Fruit fly (Drosophila melanogaster) whole organism, wandering third instar larva: Measurements from ENCODE around the gene CG42780.

Experiments used
- CrebA ChIP-seq: fragments of 200-800 bp; sonication (Bioruptor generic); optimal IDR thresholded peaks from 2 replicates; lab custom pipeline; 2016; ENCODE audit warnings: missing biosample characterization, mild to moderate bottlenecking, missing genetic modification characterization, borderline replicate concordance
- Dfd ChIP-seq: fragments of >200 bp; optimal IDR thresholded peaks from 2 replicates; lab custom pipeline; 2017; ENCODE audit warnings: missing biosample characterization, missing genetic modification characterization
- Jra ChIP-seq: sonication (Bioruptor generic); optimal IDR thresholded peaks from 2 replicates; lab custom pipeline; 2016; ENCODE audit warnings: missing biosample characterization, missing genetic modification characterization
- N ChIP-seq: fragments of >200 bp; optimal IDR thresholded peaks from 2 replicates; lab custom pipeline; 2018; ENCODE audit warnings: missing biosample characterization, missing external identifiers, missing genetic modification characterization
- OdsH ChIP-seq: fragments of 200-800 bp; sonication (Bioruptor generic); optimal IDR thresholded peaks from 2 replicates; lab custom pipeline; 2016; ENCODE audit warnings: missing biosample characterization, mild to moderate bottlenecking, missing genetic modification characterization
- ey ChIP-seq: fragments of 200-800 bp; sonication (Bioruptor generic); optimal IDR thresholded peaks from 2 replicates; lab custom pipeline; 2016; ENCODE audit warnings: missing biosample characterization, missing genetic modification characterization
- pan ChIP-seq: fragments of >200 bp; optimal IDR thresholded peaks from 2 replicates; lab custom pipeline; 2017
- psq ChIP-seq: fragments of 200-800 bp; sonication (Bioruptor generic); optimal IDR thresholded peaks from 3 replicates; lab custom pipeline; 2017; ENCODE audit warnings: missing biosample characterization, mild to moderate bottlenecking, missing genetic modification characterization, moderate library complexity

dm6 chrX:7321829-7322228, 10.2 kb downstream of the CG42780 start:
- TF ChIP-seq Jra (GFP tag; lab: Kevin White, UChicago) (no peak), psq (GFP tag; lab: Kevin White, UChicago) (no peak), Dfd (no peak), pan (no peak), ey (no peak), OdsH (no peak), N (no peak), CrebA (GFP tag; lab: Kevin White, UChicago) (no peak)
